Fruit fly (Drosophila melanogaster): ENCODE measurements around the gene CG5823.
A peak's percentile ranks its signal among the peaks of the same experiment; 100 is the strongest.

- TF ChIP-seq h (GFP tag; optimal IDR thresholded peaks at IDR 0.05) (peak; percentile 25), rgr (GFP tag; optimal IDR thresholded peaks at IDR 0.05) (peak; percentile 63), Abd-B (GFP tag; optimal IDR thresholded peaks at IDR 0.05) (no peak), N (GFP tag; optimal IDR thresholded peaks at IDR 0.05) (no peak), Dif (GFP tag; optimal IDR thresholded peaks at IDR 0.05; ENCODE audit: partially characterized antibody) (no peak), Hnf4 (GFP tag; optimal IDR thresholded peaks at IDR 0.05) (no peak), Myc (optimal IDR thresholded peaks at IDR 0.05) (no peak), foxo (GFP tag; optimal IDR thresholded peaks at IDR 0.05) (peak in 1 of 2 experiments; percentile 43), Mio (GFP tag; optimal IDR thresholded peaks at IDR 0.05) (no peak), Vsx2 (GFP tag; optimal IDR thresholded peaks at IDR 0.05; ENCODE audit: partially characterized antibody) (no peak), psq (GFP tag; optimal IDR thresholded peaks at IDR 0.05) (peak; percentile 9), Dfd (GFP tag; optimal IDR thresholded peaks at IDR 0.05) (no peak), Hr83 (GFP tag; optimal IDR thresholded peaks at IDR 0.05; ENCODE audit: poor library complexity, severe bottlenecking) (no peak), usp (GFP tag; optimal IDR thresholded peaks at IDR 0.05) (no peak)
These were observed 2.3 kb upstream of the CG5823 start for dm6 chr3R:17536594-17537158.
